Fruit fly (Drosophila melanogaster) S2 (cell line): ENCODE data around the gene HP1b.

Experiments
- CG8478 ChIP-seq: fragments of >200 bp; optimal IDR thresholded peaks from 2 replicates; lab custom pipeline; 2018
- CTCF ChIP-seq, 2 experiments: fragments of >200 bp; optimal IDR thresholded peaks; 2 replicates each; lab custom pipeline; 2018

dm6 chrX:9040855-9041254 is 40.0 kb upstream of the HP1b start:
- TF ChIP-seq CG8478 (lab: Kevin White, UChicago) (no peak), CTCF (optimal IDR thresholded peaks at IDR 0.05; lab: Kevin White, UChicago) (peak; percentile 42 to 61)
